Worm (Caenorhabditis elegans) whole organism, L2 larva: Measurements from ENCODE around the gene timp-1.

Experiments
- alr-1 ChIP-seq: fragments of 150-350 bp; optimal IDR thresholded peaks from 2 replicates; lab custom pipeline; 2014; ENCODE audit warnings: missing biosample characterization, missing genetic modification characterization
- aly-2 ChIP-seq: fragments of 150-350 bp; optimal IDR thresholded peaks from 2 replicates; lab custom pipeline; 2014; ENCODE audit warnings: missing biosample characterization, missing genetic modification characterization
- mab-5 ChIP-seq: fragments of 150-350 bp; optimal IDR thresholded peaks from 2 replicates; lab custom pipeline; 2014; ENCODE audit warnings: missing biosample characterization, missing genetic modification characterization
- nhr-77 ChIP-seq: fragments of 150-350 bp; optimal IDR thresholded peaks from 2 replicates; lab custom pipeline; 2014; ENCODE audit warnings: missing biosample characterization, missing genetic modification characterization
- snpc-4 ChIP-seq: fragments of 150-350 bp; optimal IDR thresholded peaks from 2 replicates; lab custom pipeline; 2014; ENCODE audit warnings: missing biosample characterization, missing genetic modification characterization
- unc-62 ChIP-seq: fragments of 150-350 bp; optimal IDR thresholded peaks from 2 replicates; lab custom pipeline; 2014; ENCODE audit warnings: missing biosample characterization, missing genetic modification reagents, missing genetic modification characterization
- zag-1 ChIP-seq: fragments of 150-350 bp; optimal IDR thresholded peaks from 2 replicates; lab custom pipeline; 2014; ENCODE audit warnings: missing biosample characterization, missing genetic modification characterization

ce11 chrV:8217118-8217517, 10.1 kb downstream of the timp-1 start:
- TF ChIP-seq nhr-77 (tag; lab: Kevin White, UChicago) (no peak), mab-5 (tag; lab: Kevin White, UChicago) (no peak), aly-2 (no peak), unc-62 (GFP tag; lab: Kevin White, UChicago) (no peak), snpc-4 (tag; lab: Kevin White, UChicago) (no peak), alr-1 (tag; lab: Kevin White, UChicago) (no peak), zag-1 (tag; lab: Kevin White, UChicago) (no peak)
